Worm (Caenorhabditis elegans): ENCODE data around the gene C13A2.7.
"Not testable (repeated sequence)": the region's sequence is repeated elsewhere in the genome, so short reads cannot be mapped to it uniquely, and the experiment has no call there.

DNA sequence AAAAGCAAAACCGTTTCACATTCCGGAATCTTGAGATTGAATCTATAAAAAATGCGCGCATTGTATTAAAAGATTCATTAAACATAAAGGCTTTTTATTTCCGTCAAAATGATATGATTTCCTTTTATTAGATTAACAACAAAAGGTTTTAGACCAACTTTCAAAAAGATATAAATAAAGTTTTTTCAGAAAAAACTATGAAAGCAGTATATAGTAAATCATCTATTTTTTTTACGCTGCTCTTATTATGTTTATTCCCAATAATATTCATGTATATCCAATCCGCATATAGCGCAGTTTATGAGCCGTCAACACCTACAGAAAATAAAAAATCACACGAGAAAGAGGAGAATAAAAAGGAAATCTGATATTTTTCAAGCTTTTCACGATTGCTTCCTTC is 38.4 kb downstream of the C13A2.7 start, which contains the start of gene F07G11.2:
- not testable (repeated sequence) for TF ChIP-seq nfya-1 (tag; optimal IDR thresholded peaks at IDR 0.05; ENCODE audit: borderline replicate concordance, insufficient read depth); attf-3 (GFP tag; conservative IDR thresholded peaks at IDR 0.05); B0261.1 (tag; optimal IDR thresholded peaks at IDR 0.05); repo-1 (tag; optimal IDR thresholded peaks at IDR 0.05); unc-62 (GFP tag; optimal IDR thresholded peaks at IDR 0.05); B0019.2 (GFP tag; conservative IDR thresholded peaks at IDR 0.05); ama-1 (optimal IDR thresholded peaks at IDR 0.05); ama-1 (GFP tag; optimal IDR thresholded peaks at IDR 0.05); ceh-58 (GFP tag; IDR thresholded peaks at IDR 0.05); ztf-28 (GFP tag; IDR thresholded peaks at IDR 0.05); lin-54 (GFP tag; optimal IDR thresholded peaks at IDR 0.05); die-1 (tag; optimal IDR thresholded peaks at IDR 0.05); cebp-1 (GFP tag; IDR thresholded peaks at IDR 0.05); cebp-1 (tag; optimal IDR thresholded peaks at IDR 0.05); pha-4 (tag; optimal IDR thresholded peaks at IDR 0.05); him-1 (tag; optimal IDR thresholded peaks at IDR 0.05)

Data from whole organism, young adult.